Worm (Caenorhabditis elegans) whole organism, young adult: ENCODE measurements around the gene C17C3.6.

Source experiments
- C06A6.2 ChIP-seq: fragments of 200-800 bp; sonication (Bioruptor generic); conservative IDR thresholded peaks from 2 replicates; pipeline ENCODE4 v1.3.6; 2022; ENCODE audit warnings: missing genetic modification characterization, missing compliant biosample characterization
- D2030.7 ChIP-seq: fragments of 200-800 bp; sonication (Bioruptor generic); IDR thresholded peaks from 2 replicates; pipeline ENCODE4 v1.3.6; 2022; ENCODE audit warnings: missing genetic modification reagents, missing genetic modification characterization, missing compliant biosample characterization
- F22D6.2 ChIP-seq: sonication (generic microtip); optimal IDR thresholded peaks from 2 replicates; lab custom pipeline; 2016; ENCODE audit warnings: mild to moderate bottlenecking, missing genetic modification characterization, missing compliant biosample characterization
- F23B12.7 ChIP-seq: sonication (generic microtip); optimal IDR thresholded peaks from 2 replicates; lab custom pipeline; 2017; ENCODE audit warnings: missing genetic modification characterization, mild to moderate bottlenecking, missing compliant biosample characterization, antibody characterized with exemption, moderate library complexity; ENCODE audit not compliant: insufficient read depth
- F37B4.10 ChIP-seq: fragments of 200-800 bp; sonication (Bioruptor generic); IDR thresholded peaks from 2 replicates; pipeline ENCODE4 v1.3.6; 2022; ENCODE audit warnings: missing genetic modification characterization, missing compliant biosample characterization
- K12H6.12 ChIP-seq: fragments of 200-800 bp; sonication (Bioruptor generic); optimal IDR thresholded peaks from 2 replicates; lab custom pipeline; 2018; ENCODE audit warnings: mild to moderate bottlenecking, missing genetic modification characterization, missing compliant biosample characterization
- T07F8.4 ChIP-seq: sonication (generic microtip); optimal IDR thresholded peaks from 2 replicates; lab custom pipeline; 2016; ENCODE audit warnings: mild to moderate bottlenecking, missing genetic modification characterization, moderate library complexity, missing compliant biosample characterization
- Y79H2A.3 ChIP-seq: fragments of 200-800 bp; sonication (Bioruptor generic); conservative IDR thresholded peaks from 2 replicates; pipeline ENCODE4 v1.3.6; 2022; ENCODE audit warnings: missing genetic modification reagents, missing genetic modification characterization, missing compliant biosample characterization
- ama-1 ChIP-seq, 3 experiments: fragments of 150-350 bp in 1 of 3; sonication (generic microtip) in 2 of 3; optimal IDR thresholded peaks; 2 replicates each; lab custom pipeline; 2014 to 2018; ENCODE audit warnings: missing biosample characterization in 2 of 3, missing genetic modification characterization in 2 of 3, missing genetic modification reagents in 2 of 3
- aptf-3 ChIP-seq: fragments of 200-800 bp; sonication (Bioruptor generic); IDR thresholded peaks from 2 replicates; pipeline ENCODE4 v1.3.6; 2022; ENCODE audit warnings: missing genetic modification characterization, missing compliant biosample characterization
- atf-7 ChIP-seq: sonication (generic microtip); optimal IDR thresholded peaks from 2 replicates; lab custom pipeline; 2017; ENCODE audit warnings: mild to moderate bottlenecking, missing genetic modification characterization, missing compliant biosample characterization
- attf-3 ChIP-seq: fragments of 200-800 bp; sonication (Bioruptor generic); conservative IDR thresholded peaks from 2 replicates; pipeline ENCODE4 v1.3.6; 2022; ENCODE audit warnings: missing genetic modification reagents, missing genetic modification characterization, missing compliant biosample characterization
- attf-5 ChIP-seq: fragments of 200-800 bp; sonication (Bioruptor generic); optimal IDR thresholded peaks from 2 replicates; lab custom pipeline; 2018; ENCODE audit warnings: mild to moderate bottlenecking, missing genetic modification characterization, missing compliant biosample characterization
- bed-2 ChIP-seq: fragments of 200-800 bp; sonication (Bioruptor generic); IDR thresholded peaks from 2 replicates; pipeline ENCODE4 v1.3.6; 2022; ENCODE audit warnings: missing genetic modification reagents, missing genetic modification characterization, missing compliant biosample characterization
- ceh-100 ChIP-seq: fragments of 200-800 bp; sonication (Bioruptor generic); IDR thresholded peaks from 2 replicates; pipeline ENCODE4 v1.3.6; 2022; ENCODE audit warnings: missing genetic modification reagents, missing genetic modification characterization, missing compliant biosample characterization
- ceh-58 ChIP-seq: fragments of 200-800 bp; sonication (Bioruptor generic); IDR thresholded peaks from 2 replicates; pipeline ENCODE4 v1.3.6; 2022; ENCODE audit warnings: missing genetic modification characterization, missing compliant biosample characterization
- ceh-91 ChIP-seq: fragments of 200-800 bp; sonication (Bioruptor generic); IDR thresholded peaks from 2 replicates; pipeline ENCODE4 v1.3.6; 2022; ENCODE audit warnings: missing genetic modification reagents, missing genetic modification characterization, missing compliant biosample characterization
- die-1 ChIP-seq: sonication (generic microtip); optimal IDR thresholded peaks from 2 replicates; lab custom pipeline; 2016; ENCODE audit warnings: missing genotype, mild to moderate bottlenecking, missing genetic modification characterization, missing compliant biosample characterization
- dpl-1 ChIP-seq: fragments of 150-350 bp; optimal IDR thresholded peaks from 2 replicates; lab custom pipeline; 2014; ENCODE audit warnings: missing biosample characterization, missing genetic modification reagents, missing genetic modification characterization
- egl-44 ChIP-seq: fragments of 200-800 bp; sonication (Bioruptor generic); IDR thresholded peaks from 2 replicates; pipeline ENCODE4 v1.3.6; 2022; ENCODE audit warnings: missing genetic modification reagents, missing genetic modification characterization, missing compliant biosample characterization
- hlh-26 ChIP-seq: fragments of 200-800 bp; sonication (Bioruptor generic); conservative IDR thresholded peaks from 2 replicates; pipeline ENCODE4 v1.3.6; 2022; ENCODE audit warnings: missing genetic modification reagents, missing genetic modification characterization, missing compliant biosample characterization
- hrde-1 ChIP-seq: sonication (generic microtip); optimal IDR thresholded peaks from 2 replicates; lab custom pipeline; 2016; ENCODE audit warnings: missing genetic modification characterization, mild to moderate bottlenecking, missing compliant biosample characterization, moderate library complexity, missing genotype, missing genetic modification reagents, borderline replicate concordance
- let-526 ChIP-seq: fragments of 200-800 bp; sonication (Bioruptor generic); IDR thresholded peaks from 2 replicates; pipeline ENCODE4 v1.3.6; 2022; ENCODE audit warnings: missing genetic modification reagents, missing genetic modification characterization, missing compliant biosample characterization
- let-607 ChIP-seq, 2 experiments: fragments of 200-800 bp in 1 of 2; sonication (Bioruptor generic) in 1 of 2; sonication (generic microtip) in 1 of 2; optimal IDR thresholded peaks; 2 replicates each; lab custom pipeline; 2016 to 2018; ENCODE audit warnings: mild to moderate bottlenecking in 2 of 2, missing compliant biosample characterization in 2 of 2, missing genetic modification characterization in 2 of 2, moderate library complexity in 2 of 2, missing genotype in 1 of 2
- lin-54 ChIP-seq: fragments of 200-800 bp; sonication (Bioruptor generic); optimal IDR thresholded peaks from 2 replicates; lab custom pipeline; 2018; ENCODE audit warnings: mild to moderate bottlenecking, missing genetic modification characterization, missing compliant biosample characterization
- lsl-1 ChIP-seq: fragments of 200-800 bp; sonication (Bioruptor generic); optimal IDR thresholded peaks from 2 replicates; lab custom pipeline; 2018; ENCODE audit warnings: mild to moderate bottlenecking, missing genetic modification characterization, moderate library complexity, missing compliant biosample characterization
- lsy-27 ChIP-seq: sonication (generic microtip); optimal IDR thresholded peaks from 2 replicates; lab custom pipeline; 2017; ENCODE audit warnings: missing genetic modification characterization, mild to moderate bottlenecking, missing compliant biosample characterization, antibody characterized with exemption, missing genotype, borderline replicate concordance; ENCODE audit not compliant: insufficient read depth
- mcd-1 ChIP-seq: fragments of 200-800 bp; sonication (Bioruptor generic); IDR thresholded peaks from 2 replicates; pipeline ENCODE4 v1.3.6; 2022; ENCODE audit warnings: missing genetic modification reagents, missing genetic modification characterization, missing compliant biosample characterization
- nhr-27 ChIP-seq: fragments of 200-800 bp; sonication (Bioruptor generic); optimal IDR thresholded peaks from 2 replicates; lab custom pipeline; 2018; ENCODE audit warnings: mild to moderate bottlenecking, missing genetic modification characterization, moderate library complexity, missing compliant biosample characterization
- rcor-1 ChIP-seq: fragments of 200-800 bp; sonication (Bioruptor generic); IDR thresholded peaks from 2 replicates; pipeline ENCODE4 v1.3.6; 2022; ENCODE audit warnings: missing genetic modification reagents, missing genetic modification characterization, missing compliant biosample characterization
- sdz-38 ChIP-seq: sonication (generic microtip); optimal IDR thresholded peaks from 2 replicates; lab custom pipeline; 2016; ENCODE audit warnings: missing genotype, missing genetic modification characterization, missing compliant biosample characterization
- sea-2 ChIP-seq: fragments of 200-800 bp; sonication (Bioruptor generic); IDR thresholded peaks from 2 replicates; pipeline ENCODE4 v1.3.6; 2022; ENCODE audit warnings: missing genetic modification characterization, missing compliant biosample characterization
- snpc-4 ChIP-seq, 5 experiments: fragments of 150-350 bp in 1 of 5; sonication (generic microtip) in 4 of 5; optimal IDR thresholded peaks; 2 replicates each; lab custom pipeline; 2014 to 2018; ENCODE audit warnings: missing genetic modification characterization in 5 of 5, missing biosample characterization in 3 of 5, antibody characterized with exemption in 2 of 5, mild to moderate bottlenecking in 2 of 5, missing compliant biosample characterization in 2 of 5, missing genotype in 2 of 5, moderate library complexity in 2 of 5, missing genetic modification reagents in 1 of 5
- tlf-1 ChIP-seq: fragments of 200-800 bp; sonication (Bioruptor generic); optimal IDR thresholded peaks from 2 replicates; lab custom pipeline; 2018; ENCODE audit warnings: mild to moderate bottlenecking, missing genetic modification characterization, missing compliant biosample characterization
- zfh-2 ChIP-seq: fragments of 200-800 bp; sonication (Bioruptor generic); conservative IDR thresholded peaks from 2 replicates; pipeline ENCODE4 v1.3.6; 2022; ENCODE audit warnings: missing genetic modification reagents, missing genetic modification characterization, missing compliant biosample characterization
- ztf-28 ChIP-seq: fragments of 200-800 bp; sonication (Bioruptor generic); IDR thresholded peaks from 2 replicates; pipeline ENCODE4 v1.3.6; 2022; ENCODE audit warnings: missing genetic modification reagents, missing genetic modification characterization, missing compliant biosample characterization

Gene C17C3.6

DNA sequence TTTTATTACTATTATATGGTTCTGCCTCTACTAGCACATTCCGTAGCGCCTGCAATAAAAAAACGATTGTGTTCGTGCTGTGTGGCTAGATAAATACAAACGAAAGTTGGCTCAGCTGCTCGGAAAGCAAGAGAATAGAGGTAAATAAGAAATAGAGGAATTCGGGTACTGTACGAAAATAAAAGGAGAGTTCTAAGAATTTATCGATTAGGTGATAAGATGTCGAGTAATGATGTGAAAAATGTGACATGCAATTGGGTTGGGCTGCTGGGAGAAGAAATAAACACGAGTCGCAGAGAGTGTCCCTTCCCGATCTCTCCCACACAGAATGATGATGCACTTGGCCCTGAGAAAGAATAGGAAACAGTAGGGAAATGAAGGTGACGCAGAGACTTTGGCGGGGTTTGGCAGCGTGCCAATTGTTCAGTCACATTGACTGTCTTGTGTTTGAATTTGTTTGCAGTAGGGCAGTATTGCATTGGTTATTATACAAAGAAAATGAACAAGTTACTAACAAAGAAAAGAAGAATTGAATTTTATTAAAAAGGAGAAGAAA lies 43.6 kb downstream of the C17C3.6 start, which contains the start of gene cdc-14 (continued):
- peak; percentile 67; the same call in 1 of the 2 replicates for TF ChIP-seq zfh-2 (GFP tag; lab: Robert Waterston, UW)
- TF ChIP-seq F22D6.2 (tag; lab: Kevin White, UChicago) = no peak
- TF ChIP-seq attf-3 = no peak
- TF ChIP-seq C06A6.2 = no peak
- no peak for TF ChIP-seq atf-7 (tag; lab: Kevin White, UChicago)
- peak; percentile 74 for TF ChIP-seq mcd-1 (GFP tag; lab: Robert Waterston, UW)
- no peak for TF ChIP-seq sea-2 (GFP tag; lab: Robert Waterston, UW)

DNA sequence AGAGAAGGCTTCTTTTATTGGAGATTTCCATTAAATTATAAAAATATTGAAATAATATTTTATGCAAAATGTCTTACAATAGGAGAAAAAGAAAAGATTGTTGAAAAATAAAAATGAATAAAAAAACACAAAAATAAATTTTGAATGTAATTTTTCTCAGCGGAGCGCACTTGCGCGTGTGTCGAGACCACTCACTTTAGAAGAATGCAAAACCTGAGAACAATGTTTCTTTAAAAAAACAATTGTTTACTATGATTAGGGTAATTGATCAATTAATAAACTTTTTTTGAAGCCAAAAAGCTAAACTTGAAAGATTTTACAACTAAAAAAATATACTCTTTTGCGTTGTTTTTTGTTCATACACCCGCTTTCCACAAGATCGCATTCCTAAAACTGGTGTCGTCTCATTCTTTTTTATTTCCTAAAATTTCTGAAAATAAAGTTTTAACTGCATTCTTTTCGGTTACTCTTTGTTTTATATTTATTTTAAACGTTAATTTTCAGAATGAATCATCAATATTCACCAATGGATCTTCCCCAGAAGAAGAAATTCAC lies 44.4 kb downstream of the C17C3.6 start, which contains the start of gene ttc-4:
Gene ttc-4 (plus strand): TSS at position 505 of the 555 bp plus-strand sequence.
- TF ChIP-seq lin-54 (peak; percentile 49), ceh-58 (GFP tag; lab: Robert Waterston, UW) (no peak), dpl-1 (GFP tag; lab: Kevin White, UChicago) (peak; percentile 23), mcd-1 (GFP tag; lab: Robert Waterston, UW) (peak; percentile 74), lsy-27 (tag; lab: Kevin White, UChicago) (no peak), attf-5 (peak; percentile 80), C06A6.2 (no peak), K12H6.12 (tag; lab: Kevin White, UChicago) (peak; percentile 17), rcor-1 (GFP tag; lab: Robert Waterston, UW) (no peak), F23B12.7 (tag; lab: Kevin White, UChicago) (peak; percentile 30), lsl-1 (peak; percentile 36), ceh-100 (GFP tag; lab: Robert Waterston, UW) (peak; percentile 93), snpc-4 (GFP tag; optimal IDR thresholded peaks at IDR 0.05; lab: Kevin White, UChicago) (no peak), snpc-4 (tag; optimal IDR thresholded peaks at IDR 0.05; lab: Kevin White, UChicago) (peak in 1 of 4 experiments; percentile 64), ztf-28 (0 out of 2 replicates have a peak, but pooled peaks have one; percentile 7)

DNA sequence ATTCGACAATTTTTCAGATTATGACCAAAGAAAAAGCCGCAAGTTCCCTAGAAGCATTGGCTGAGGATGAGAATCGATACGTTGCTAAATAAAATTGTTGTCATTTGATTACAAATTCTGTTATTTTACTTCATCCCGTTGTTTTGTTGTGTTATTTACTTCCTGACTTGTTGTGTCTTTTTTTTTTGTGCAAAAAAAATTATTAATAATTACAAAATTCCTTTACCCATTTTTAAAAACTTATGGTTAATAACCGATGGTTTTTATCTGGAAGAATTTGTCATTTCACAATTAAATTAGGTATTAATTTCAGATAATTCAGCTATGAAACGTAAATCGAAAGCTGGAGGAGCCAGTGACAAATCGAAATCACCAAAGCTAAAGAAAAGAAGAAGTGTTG lies 46.4 kb downstream of the C17C3.6 start, which contains the start of gene C17G10.1:
Gene C17G10.1 (plus strand): TSS at position 301 of the 400 bp plus-strand sequence.
- TF ChIP-seq ztf-28 (no peak), nhr-27 (no peak), ama-1 (optimal IDR thresholded peaks at IDR 0.05; lab: Kevin White, UChicago) (no peak), ama-1 (GFP tag; optimal IDR thresholded peaks at IDR 0.05; lab: Kevin White, UChicago) (no peak), F37B4.10 (GFP tag; lab: Robert Waterston, UW) (no peak), lin-54 (no peak), D2030.7 (GFP tag; lab: Robert Waterston, UW) (no peak), let-526 (GFP tag; lab: Robert Waterston, UW) (no peak), die-1 (no peak), egl-44 (GFP tag; lab: Robert Waterston, UW) (no peak), Y79H2A.3 (GFP tag; lab: Robert Waterston, UW) (no peak), hlh-26 (no peak), ceh-91 (no peak), tlf-1 (GFP tag; lab: Kevin White, UChicago) (no peak), bed-2 (GFP tag; lab: Robert Waterston, UW) (no peak), T07F8.4 (tag; lab: Kevin White, UChicago) (no peak), sdz-38 (tag; lab: Kevin White, UChicago) (no peak), aptf-3 (GFP tag; lab: Robert Waterston, UW) (no peak), hrde-1 (tag; lab: Kevin White, UChicago) (no peak), rcor-1 (GFP tag; lab: Robert Waterston, UW) (no peak), let-607 (tag; optimal IDR thresholded peaks at IDR 0.05; lab: Kevin White, UChicago) (no peak)
- TF ChIP-seq, all 124 proteins: peak for 0
